Fruit fly (Drosophila melanogaster) whole organism, embryonic: Measurements from ENCODE around the gene Pi4KIIalpha.

ENCODE experiments used
- Asciz ChIP-seq: fragments of 200-800 bp; sonication (Bioruptor generic); optimal IDR thresholded peaks from 2 replicates; lab custom pipeline; 2017; ENCODE audit warnings: missing biosample characterization, mild to moderate bottlenecking, missing genetic modification characterization, missing genetic modification reagents
- Atf3 ChIP-seq: fragments of 200-800 bp; sonication (Bioruptor generic); optimal IDR thresholded peaks from 3 replicates; lab custom pipeline; 2016; ENCODE audit warnings: missing biosample characterization, missing genetic modification characterization
- Bgb ChIP-seq: fragments of 200-800 bp; sonication (Bioruptor generic); IDR thresholded peaks from 2 replicates; pipeline ENCODE4 v1.3.6; 2022; ENCODE audit warnings: missing biosample characterization, missing genetic modification characterization; ENCODE audit not compliant: partially characterized antibody
- Blimp-1 ChIP-seq: fragments of 200-800 bp; sonication (Bioruptor generic); optimal IDR thresholded peaks from 3 replicates; lab custom pipeline; 2018; ENCODE audit warnings: missing biosample characterization, missing genetic modification characterization, mild to moderate bottlenecking, moderate library complexity, missing genetic modification reagents
- CG10267 ChIP-seq: fragments of 200-800 bp; sonication (Bioruptor generic); optimal IDR thresholded peaks from 2 replicates; lab custom pipeline; 2018; ENCODE audit warnings: missing biosample characterization, mild to moderate bottlenecking, missing genetic modification characterization, moderate library complexity
- CG14014 ChIP-seq: fragments of 200-800 bp; sonication (Bioruptor generic); IDR thresholded peaks from 2 replicates; pipeline ENCODE4 v1.3.6; 2022; ENCODE audit warnings: missing biosample characterization, missing genetic modification characterization
- CG14860 ChIP-seq: fragments of 200-800 bp; sonication (Bioruptor generic); IDR thresholded peaks from 3 replicates; pipeline ENCODE4 v1.3.6; 2022; ENCODE audit warnings: missing biosample characterization, missing genetic modification characterization; ENCODE audit not compliant: partially characterized antibody
- CG1603 ChIP-seq: fragments of 200-800 bp; sonication (Bioruptor generic); optimal IDR thresholded peaks from 2 replicates; lab custom pipeline; 2019; ENCODE audit warnings: missing biosample characterization, mild to moderate bottlenecking, missing genetic modification characterization, moderate library complexity
- CG16863 ChIP-seq: fragments of 200-800 bp; sonication (Bioruptor generic); optimal IDR thresholded peaks from 3 replicates; lab custom pipeline; 2016; ENCODE audit warnings: missing biosample characterization, missing genetic modification characterization
- CG17385 ChIP-seq: fragments of 200-800 bp; sonication (Bioruptor generic); optimal IDR thresholded peaks from 3 replicates; lab custom pipeline; 2018; ENCODE audit warnings: missing biosample characterization, mild to moderate bottlenecking, missing genetic modification characterization
- CG17612 ChIP-seq: fragments of 200-800 bp; sonication (Bioruptor generic); IDR thresholded peaks from 2 replicates; pipeline ENCODE4 v1.3.6; 2022; ENCODE audit warnings: missing biosample characterization, missing genetic modification characterization
- CG18764 ChIP-seq: fragments of 200-800 bp; sonication (Bioruptor generic); optimal IDR thresholded peaks from 3 replicates; lab custom pipeline; 2016; ENCODE audit warnings: missing biosample characterization, missing genetic modification characterization
- CG2202 ChIP-seq: fragments of 200-800 bp; sonication (Bioruptor generic); optimal IDR thresholded peaks from 2 replicates; lab custom pipeline; 2018; ENCODE audit warnings: missing biosample characterization, mild to moderate bottlenecking, missing genetic modification characterization
- CG34422 ChIP-seq: fragments of 200-800 bp; sonication (Bioruptor generic); IDR thresholded peaks from 3 replicates; pipeline ENCODE4 v1.3.6; 2022; ENCODE audit warnings: missing biosample characterization, missing genetic modification characterization
- CG42726 ChIP-seq: fragments of 200-800 bp; sonication (Bioruptor generic); IDR thresholded peaks from 2 replicates; pipeline ENCODE4 v1.3.6; 2022; ENCODE audit warnings: missing biosample characterization, missing genetic modification characterization; ENCODE audit not compliant: partially characterized antibody
- CG43689 ChIP-seq: fragments of 200-800 bp; sonication (Bioruptor generic); IDR thresholded peaks from 2 replicates; pipeline ENCODE4 v1.3.6; 2022; ENCODE audit warnings: missing biosample characterization, missing genetic modification characterization
- CG7271 ChIP-seq: fragments of 200-800 bp; sonication (Bioruptor generic); optimal IDR thresholded peaks from 2 replicates; lab custom pipeline; 2018; ENCODE audit warnings: missing biosample characterization, mild to moderate bottlenecking, missing genetic modification characterization, moderate library complexity
- CG8281 ChIP-seq: fragments of 200-800 bp; sonication (Bioruptor generic); optimal IDR thresholded peaks from 2 replicates; lab custom pipeline; 2018; ENCODE audit warnings: missing biosample characterization, mild to moderate bottlenecking, missing genetic modification characterization, moderate library complexity
- CG9727 ChIP-seq: fragments of 200-800 bp; sonication (Bioruptor generic); optimal IDR thresholded peaks from 3 replicates; lab custom pipeline; 2017; ENCODE audit warnings: missing biosample characterization, mild to moderate bottlenecking, missing genetic modification characterization
- Dek ChIP-seq: fragments of 200-800 bp; sonication (Bioruptor generic); optimal IDR thresholded peaks from 3 replicates; lab custom pipeline; 2019; ENCODE audit warnings: missing biosample characterization, mild to moderate bottlenecking, missing genetic modification characterization, moderate library complexity
- Dll ChIP-seq: fragments of 200-800 bp; sonication (Bioruptor generic); IDR thresholded peaks from 4 replicates; pipeline ENCODE4 v1.3.6; 2022; ENCODE audit warnings: missing biosample characterization, missing genetic modification characterization; ENCODE audit not compliant: partially characterized antibody
- Doc2 ChIP-seq: fragments of 200-800 bp; sonication (Bioruptor generic); IDR thresholded peaks from 2 replicates; pipeline ENCODE4 v1.3.6; 2022; ENCODE audit warnings: missing biosample characterization, missing genetic modification characterization
- Lpt ChIP-seq: fragments of >200 bp; optimal IDR thresholded peaks from 2 replicates; lab custom pipeline; 2018; ENCODE audit warnings: missing biosample characterization, missing genetic modification characterization
- Neu2 ChIP-seq: fragments of 200-800 bp; sonication (Bioruptor generic); optimal IDR thresholded peaks from 3 replicates; lab custom pipeline; 2016; ENCODE audit warnings: missing biosample characterization, missing genetic modification characterization, borderline replicate concordance
- Opbp ChIP-seq: fragments of 200-800 bp; sonication (Bioruptor generic); IDR thresholded peaks from 3 replicates; pipeline ENCODE4 v1.3.6; 2022; ENCODE audit warnings: missing biosample characterization, missing genetic modification characterization; ENCODE audit not compliant: partially characterized antibody
- Ravus ChIP-seq: fragments of 200-800 bp; sonication (Bioruptor generic); IDR thresholded peaks from 2 replicates; pipeline ENCODE4 v1.3.6; 2022; ENCODE audit warnings: missing biosample characterization, missing genetic modification characterization
- Sox100B ChIP-seq: fragments of 200-800 bp; sonication (Bioruptor generic); optimal IDR thresholded peaks from 3 replicates; lab custom pipeline; 2018; ENCODE audit warnings: missing biosample characterization, mild to moderate bottlenecking, missing genetic modification characterization
- ab ChIP-seq: fragments of 200-800 bp; sonication (Bioruptor generic); optimal IDR thresholded peaks from 2 replicates; lab custom pipeline; 2016; ENCODE audit warnings: missing biosample characterization, missing genetic modification characterization
- cato ChIP-seq: fragments of 200-800 bp; sonication (Bioruptor generic); optimal IDR thresholded peaks from 2 replicates; lab custom pipeline; 2016; ENCODE audit warnings: missing biosample characterization, missing genetic modification characterization, borderline replicate concordance
- esg ChIP-seq: fragments of 200-800 bp; sonication (Bioruptor generic); conservative IDR thresholded peaks from 2 replicates; pipeline ENCODE4 v1.3.6; 2022; ENCODE audit warnings: missing biosample characterization, missing genetic modification characterization
- eyg ChIP-seq: fragments of 200-800 bp; sonication (Bioruptor generic); optimal IDR thresholded peaks from 3 replicates; lab custom pipeline; 2016; ENCODE audit warnings: missing biosample characterization, missing genetic modification characterization
- fd102C ChIP-seq: fragments of 200-800 bp; sonication (Bioruptor generic); optimal IDR thresholded peaks from 2 replicates; lab custom pipeline; 2018; ENCODE audit warnings: missing biosample characterization, mild to moderate bottlenecking, missing genetic modification characterization, moderate library complexity
- gfzf ChIP-seq: fragments of 200-800 bp; sonication (Bioruptor generic); optimal IDR thresholded peaks from 2 replicates; lab custom pipeline; 2016; ENCODE audit warnings: missing biosample characterization, mild to moderate bottlenecking, missing genetic modification characterization, moderate library complexity
- gro ChIP-seq: fragments of 200-800 bp; sonication (Bioruptor generic); optimal IDR thresholded peaks from 2 replicates; lab custom pipeline; 2016; ENCODE audit warnings: missing biosample characterization, missing genetic modification characterization
- hb ChIP-seq: fragments of 200-800 bp; sonication (Bioruptor generic); IDR thresholded peaks from 3 replicates; pipeline ENCODE4 v1.3.6; 2022; ENCODE audit warnings: missing biosample characterization, missing genetic modification characterization; ENCODE audit not compliant: partially characterized antibody
- lmd ChIP-seq: fragments of 200-800 bp; sonication (Bioruptor generic); IDR thresholded peaks from 2 replicates; pipeline ENCODE4 v1.3.6; 2022; ENCODE audit warnings: missing biosample characterization, missing genetic modification characterization
- nerfin-1 ChIP-seq: fragments of 200-800 bp; sonication (Bioruptor generic); optimal IDR thresholded peaks from 3 replicates; lab custom pipeline; 2019; ENCODE audit warnings: missing biosample characterization, mild to moderate bottlenecking, missing genetic modification characterization, moderate library complexity
- org-1 ChIP-seq: fragments of 200-800 bp; sonication (Bioruptor generic); optimal IDR thresholded peaks from 2 replicates; lab custom pipeline; 2017; ENCODE audit warnings: missing biosample characterization, missing genetic modification characterization
- p53 ChIP-seq: fragments of 200-800 bp; sonication (Bioruptor generic); optimal IDR thresholded peaks from 2 replicates; lab custom pipeline; 2016; ENCODE audit warnings: missing biosample characterization, missing genetic modification characterization
- psq ChIP-seq: fragments of 200-800 bp; sonication (Bioruptor generic); optimal IDR thresholded peaks from 2 replicates; lab custom pipeline; 2017; ENCODE audit warnings: missing biosample characterization, missing genetic modification characterization
- slbo ChIP-seq: fragments of 200-800 bp; sonication (Bioruptor generic); IDR thresholded peaks from 2 replicates; pipeline ENCODE4 v1.3.6; 2022; ENCODE audit warnings: missing biosample characterization, missing genetic modification characterization
- sna ChIP-seq: fragments of 200-800 bp; sonication (Bioruptor generic); IDR thresholded peaks from 2 replicates; pipeline ENCODE4 v1.3.6; 2022; ENCODE audit warnings: missing biosample characterization, missing genetic modification characterization; ENCODE audit not compliant: partially characterized antibody
- stwl ChIP-seq: fragments of 200-800 bp; sonication (Bioruptor generic); optimal IDR thresholded peaks from 3 replicates; lab custom pipeline; 2018; ENCODE audit warnings: missing biosample characterization, mild to moderate bottlenecking, missing genetic modification characterization, moderate library complexity
- sug ChIP-seq: fragments of 200-800 bp; optimal IDR thresholded peaks from 2 replicates; lab custom pipeline; 2019; ENCODE audit warnings: missing biosample characterization, mild to moderate bottlenecking, missing genetic modification characterization, moderate library complexity
- toy ChIP-seq: fragments of 200-800 bp; sonication (Bioruptor generic); IDR thresholded peaks from 2 replicates; pipeline ENCODE4 v1.3.6; 2022; ENCODE audit warnings: missing biosample characterization, missing genetic modification characterization
- trh ChIP-seq: fragments of 200-800 bp; sonication (Bioruptor generic); optimal IDR thresholded peaks from 2 replicates; lab custom pipeline; 2016; ENCODE audit warnings: missing biosample characterization, missing genetic modification characterization
- ttk ChIP-seq: fragments of 200-800 bp; sonication (Bioruptor generic); IDR thresholded peaks from 2 replicates; pipeline ENCODE4 v2.1.2; 2022; ENCODE audit warnings: missing biosample characterization, missing genetic modification characterization
- tup ChIP-seq: fragments of 200-800 bp; sonication (Bioruptor generic); optimal IDR thresholded peaks from 2 replicates; lab custom pipeline; 2016; ENCODE audit warnings: missing biosample characterization, mild to moderate bottlenecking, missing genetic modification characterization, moderate library complexity
- zen2 ChIP-seq: fragments of 200-800 bp; sonication (Bioruptor generic); IDR thresholded peaks from 3 replicates; pipeline ENCODE4 v1.3.6; 2022; ENCODE audit warnings: missing biosample characterization, missing genetic modification characterization; ENCODE audit not compliant: partially characterized antibody

The Pi4KIIalpha gene

DNA sequence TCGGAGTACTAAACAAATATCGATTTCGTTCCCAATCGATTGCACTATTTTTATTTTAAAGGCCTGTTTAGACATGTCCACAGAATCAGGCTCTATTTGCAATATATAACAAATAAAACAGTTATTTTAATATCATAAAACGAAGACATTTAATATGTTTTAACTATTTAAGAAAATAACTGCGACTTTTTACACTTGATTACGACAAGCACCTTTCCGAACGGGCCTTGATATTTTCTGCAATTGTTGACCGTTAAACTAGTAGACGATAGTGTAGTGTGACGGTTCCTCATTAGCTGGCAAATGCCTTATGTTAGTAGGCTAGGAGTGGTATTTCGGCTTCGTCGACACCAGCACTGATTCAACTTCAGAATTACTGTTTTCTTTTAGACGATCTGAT is 5.1 kb upstream of the Pi4KIIalpha start, which contains the start of the genes CG2931 and Rheb (continued):
- TF ChIP-seq Asciz (GFP tag; lab: Kevin White, UChicago) (no peak), Lpt (GFP tag; lab: Kevin White, UChicago) (no peak), CG8281 (tag; lab: Kevin White, UChicago) (no peak), gro (GFP tag; lab: Kevin White, UChicago) (peak; percentile 44), trh (peak; percentile 1), Bgb (GFP tag; lab: Robert Waterston, UW) (peak; percentile 74), hb (peak; percentile 59; the same call in 2 of the 3 replicates), CG14014 (peak; percentile 63), Doc2 (no peak), Blimp-1 (GFP tag; lab: Kevin White, UChicago) (peak; percentile 60), nerfin-1 (tag; lab: Kevin White, UChicago) (peak; percentile 27), CG17385 (peak; percentile 45), cato (GFP tag; lab: Kevin White, UChicago) (no peak), CG43689 (GFP tag; lab: Robert Waterston, UW) (no peak), zen2 (GFP tag; lab: Robert Waterston, UW) (no peak; the same call in 2 of the 3 replicates), org-1 (GFP tag; lab: Kevin White, UChicago) (no peak), tup (GFP tag; lab: Kevin White, UChicago) (peak; percentile 48), CG17612 (GFP tag; lab: Robert Waterston, UW) (no peak), CG9727 (GFP tag; lab: Kevin White, UChicago) (peak; percentile 67), esg (GFP tag; lab: Robert Waterston, UW) (peak; percentile 71), Dek (tag; lab: Kevin White, UChicago) (peak; percentile 36), stwl (peak; percentile 87), Atf3 (GFP tag; lab: Kevin White, UChicago) (no peak), lmd (GFP tag; lab: Robert Waterston, UW) (peak; percentile 63), gfzf (GFP tag; lab: Kevin White, UChicago) (peak; percentile 92), CG2202 (tag; lab: Kevin White, UChicago) (no peak), CG18764 (GFP tag; lab: Kevin White, UChicago) (peak; percentile 62), p53 (peak; percentile 15), ab (no peak), Ravus (no peak), toy (GFP tag; lab: Robert Waterston, UW) (no peak), CG10267 (peak; percentile 80), Dll (GFP tag; lab: Robert Waterston, UW) (peak; percentile 88), CG42726 (GFP tag; lab: Robert Waterston, UW) (peak; percentile 61; the same call in 1 of the 2 replicates), ttk (GFP tag; lab: Robert Waterston, UW) (0 out of 2 replicates have a peak, but pooled peaks have one; percentile 57), sna (GFP tag; lab: Robert Waterston, UW) (peak; percentile 89), CG34422 (GFP tag; lab: Robert Waterston, UW) (peak; percentile 35; the same call in 1 of the 3 replicates), eyg (GFP tag; lab: Kevin White, UChicago) (no peak), Sox100B (GFP tag; lab: Kevin White, UChicago) (peak; percentile 26), CG1603 (tag; lab: Kevin White, UChicago) (peak; percentile 80), Neu2 (no peak), sug (tag; lab: Kevin White, UChicago) (peak; percentile 63), fd102C (no peak), CG7271 (tag; lab: Kevin White, UChicago) (peak; percentile 57), Opbp (GFP tag; lab: Robert Waterston, UW) (peak; percentile 44; the same call in 1 of the 3 replicates), CG14860 (GFP tag; lab: Robert Waterston, UW) (peak; percentile 63; the same call in 2 of the 3 replicates), psq (GFP tag; lab: Kevin White, UChicago) (peak; percentile 14), CG16863 (GFP tag; lab: Kevin White, UChicago) (peak; percentile 30), slbo (GFP tag; lab: Robert Waterston, UW) (peak; percentile 81)
